Fruit fly (Drosophila melanogaster) S2 (cell line): ENCODE results near the gene CG11131.

Experiments
- CG8478 ChIP-seq: fragments of >200 bp; optimal IDR thresholded peaks from 2 replicates; lab custom pipeline; 2018
- CTCF ChIP-seq, 2 experiments: fragments of >200 bp; optimal IDR thresholded peaks; 2 replicates each; lab custom pipeline; 2018

dm6 chr3L:22868070-22868469 is 30.5 kb upstream of the CG11131 start, which contains the start of gene EMC4:
- no peak for TF ChIP-seq CG8478 (lab: Kevin White, UChicago)
- TF ChIP-seq CTCF (optimal IDR thresholded peaks at IDR 0.05; lab: Kevin White, UChicago) = no peak
